Worm (Caenorhabditis elegans) whole organism, late embryonic: ENCODE results near the gene prx-3.

Experiments
- C38D4.7 ChIP-seq: fragments of 200-800 bp; sonication (Bioruptor generic); optimal IDR thresholded peaks from 2 replicates; lab custom pipeline; 2018; ENCODE audit warnings: mild to moderate bottlenecking, missing genetic modification characterization, moderate library complexity, missing compliant biosample characterization
- K02D7.2 ChIP-seq: sonication (generic microtip); optimal IDR thresholded peaks from 2 replicates; lab custom pipeline; 2017; ENCODE audit warnings: mild to moderate bottlenecking, missing genetic modification characterization, missing compliant biosample characterization
- Y22D7AL.16 ChIP-seq: sonication (generic microtip); optimal IDR thresholded peaks from 2 replicates; lab custom pipeline; 2016; ENCODE audit warnings: missing genetic modification characterization, missing compliant biosample characterization
- ahr-1 ChIP-seq: sonication (generic microtip); optimal IDR thresholded peaks from 2 replicates; lab custom pipeline; 2016; ENCODE audit warnings: missing genetic modification characterization, missing compliant biosample characterization
- ceh-18 ChIP-seq: sonication (generic microtip); optimal IDR thresholded peaks from 2 replicates; lab custom pipeline; 2016; ENCODE audit warnings: missing genetic modification characterization, missing compliant biosample characterization
- ceh-34 ChIP-seq: sonication (generic microtip); optimal IDR thresholded peaks from 2 replicates; lab custom pipeline; 2016; ENCODE audit warnings: mild to moderate bottlenecking, missing genetic modification characterization, missing compliant biosample characterization
- ceh-48 ChIP-seq: sonication (generic microtip); optimal IDR thresholded peaks from 2 replicates; lab custom pipeline; 2016; ENCODE audit warnings: missing genetic modification characterization, inconsistent platforms, missing compliant biosample characterization
- ceh-6 ChIP-seq: fragments of 200-800 bp; sonication (Bioruptor generic); optimal IDR thresholded peaks from 2 replicates; lab custom pipeline; 2018; ENCODE audit warnings: mild to moderate bottlenecking, missing genetic modification characterization, missing compliant biosample characterization
- dmd-4 ChIP-seq: sonication (generic microtip); optimal IDR thresholded peaks from 2 replicates; lab custom pipeline; 2016; ENCODE audit warnings: borderline replicate concordance, missing genetic modification characterization, missing compliant biosample characterization
- dve-1 ChIP-seq: sonication (generic microtip); optimal IDR thresholded peaks from 2 replicates; lab custom pipeline; 2017; ENCODE audit warnings: antibody characterized with exemption, mild to moderate bottlenecking, missing genetic modification characterization, missing compliant biosample characterization
- elt-2 ChIP-seq: sonication (generic microtip); optimal IDR thresholded peaks from 2 replicates; lab custom pipeline; 2016; ENCODE audit warnings: missing genetic modification reagents, missing genetic modification characterization, missing compliant biosample characterization
- fax-1 ChIP-seq: sonication (generic microtip); optimal IDR thresholded peaks from 2 replicates; lab custom pipeline; 2016; ENCODE audit warnings: missing genotype, missing genetic modification characterization, missing compliant biosample characterization
- fkh-10 ChIP-seq: fragments of 150-350 bp; optimal IDR thresholded peaks from 2 replicates; lab custom pipeline; 2014; ENCODE audit warnings: missing biosample characterization, missing genetic modification reagents, missing genetic modification characterization
- fkh-6 ChIP-seq: sonication (generic microtip); optimal IDR thresholded peaks from 2 replicates; lab custom pipeline; 2016; ENCODE audit warnings: missing genetic modification characterization, missing compliant biosample characterization
- gmeb-2 ChIP-seq: sonication (generic microtip); optimal IDR thresholded peaks from 2 replicates; lab custom pipeline; 2016; ENCODE audit warnings: missing genetic modification characterization, inconsistent platforms, missing compliant biosample characterization
- hlh-15 ChIP-seq: sonication (generic microtip); optimal IDR thresholded peaks from 2 replicates; lab custom pipeline; 2016; ENCODE audit warnings: missing genetic modification characterization, missing compliant biosample characterization
- hlh-30 ChIP-seq: sonication (generic microtip); optimal IDR thresholded peaks from 2 replicates; lab custom pipeline; 2017; ENCODE audit warnings: antibody characterized with exemption, missing genetic modification characterization, missing compliant biosample characterization; ENCODE audit not compliant: insufficient read depth
- nfya-1 ChIP-seq: sonication (generic microtip); optimal IDR thresholded peaks from 2 replicates; lab custom pipeline; 2017; ENCODE audit warnings: missing genetic modification characterization, mild to moderate bottlenecking, missing compliant biosample characterization, antibody characterized with exemption, moderate library complexity
- nhr-11 ChIP-seq: fragments of 150-350 bp; optimal IDR thresholded peaks from 2 replicates; lab custom pipeline; 2014; ENCODE audit warnings: missing biosample characterization, missing genetic modification characterization
- nhr-232 ChIP-seq: sonication (generic microtip); optimal IDR thresholded peaks from 2 replicates; lab custom pipeline; 2016; ENCODE audit warnings: missing genetic modification characterization, missing compliant biosample characterization
- npax-4 ChIP-seq: sonication (generic microtip); optimal IDR thresholded peaks from 2 replicates; lab custom pipeline; 2016; ENCODE audit warnings: missing genetic modification characterization, missing compliant biosample characterization
- pag-3 ChIP-seq: sonication (generic microtip); optimal IDR thresholded peaks from 2 replicates; lab custom pipeline; 2016; ENCODE audit warnings: missing compliant biosample characterization, missing genetic modification characterization, borderline replicate concordance
- pat-9 ChIP-seq: fragments of 200-800 bp; sonication (Bioruptor generic); optimal IDR thresholded peaks from 2 replicates; lab custom pipeline; 2018; ENCODE audit warnings: mild to moderate bottlenecking, missing genetic modification characterization, moderate library complexity, missing compliant biosample characterization
- pax-1 ChIP-seq: fragments of 150-350 bp; optimal IDR thresholded peaks from 2 replicates; lab custom pipeline; 2014; ENCODE audit warnings: missing biosample characterization, missing genetic modification characterization
- pha-2 ChIP-seq: sonication (generic microtip); optimal IDR thresholded peaks from 2 replicates; lab custom pipeline; 2017; ENCODE audit warnings: mild to moderate bottlenecking, missing genetic modification characterization, missing compliant biosample characterization
- pha-4 ChIP-seq: fragments of 150-350 bp; optimal IDR thresholded peaks from 2 replicates; lab custom pipeline; 2018; ENCODE audit warnings: missing biosample characterization, missing genetic modification reagents, missing genetic modification characterization
- ref-2 ChIP-seq: sonication (generic microtip); optimal IDR thresholded peaks from 2 replicates; lab custom pipeline; 2016; ENCODE audit warnings: missing genetic modification characterization, missing compliant biosample characterization
- sox-2 ChIP-seq: fragments of 200-800 bp; sonication (Bioruptor generic); IDR thresholded peaks from 2 replicates; pipeline ENCODE4 v1.3.6; 2022; ENCODE audit warnings: missing genetic modification reagents, missing genetic modification characterization, missing compliant biosample characterization
- sox-4 ChIP-seq: sonication (generic microtip); optimal IDR thresholded peaks from 2 replicates; lab custom pipeline; 2017; ENCODE audit warnings: mild to moderate bottlenecking, missing genetic modification characterization, inconsistent platforms, missing compliant biosample characterization
- unc-3 ChIP-seq, 2 experiments: fragments of 200-800 bp in 1 of 2; sonication (Bioruptor generic) in 1 of 2; sonication (generic microtip) in 1 of 2; conservative IDR thresholded peaks in 1 of 2; optimal IDR thresholded peaks in 1 of 2; 2 replicates each; pipeline versions ENCODE4 v1.3.6 to Lab custom; 2016 to 2022; ENCODE audit warnings: missing compliant biosample characterization in 2 of 2, missing genetic modification characterization in 2 of 2, missing genetic modification reagents in 1 of 2
- unc-42 ChIP-seq: sonication (generic microtip); optimal IDR thresholded peaks from 2 replicates; lab custom pipeline; 2016; ENCODE audit warnings: missing genotype, missing genetic modification characterization, missing compliant biosample characterization
- unc-55 ChIP-seq: sonication (generic microtip); optimal IDR thresholded peaks from 2 replicates; lab custom pipeline; 2017; ENCODE audit warnings: missing biosample characterization, missing genetic modification reagents, missing genetic modification characterization
- ztf-16 ChIP-seq: sonication (generic microtip); optimal IDR thresholded peaks from 2 replicates; lab custom pipeline; 2017; ENCODE audit warnings: missing genetic modification characterization, missing compliant biosample characterization

prx-3 gene

ce11 chrX:6112817-6113216, at the start of gene prx-3:
Gene prx-3 (minus strand): TSS chrX:6112917.
- TF ChIP-seq dve-1 (tag; lab: Kevin White, UChicago) (no peak), ceh-6 (GFP tag; lab: Kevin White, UChicago) (no peak), fkh-6 (no peak), gmeb-2 (tag; lab: Kevin White, UChicago) (no peak), Y22D7AL.16 (tag; lab: Kevin White, UChicago) (no peak), unc-3 (GFP tag; conservative IDR thresholded peaks at IDR 0.05; lab: Robert Waterston, UW) (no peak), unc-3 (tag; optimal IDR thresholded peaks at IDR 0.05; lab: Kevin White, UChicago) (no peak), ceh-34 (tag; lab: Kevin White, UChicago) (no peak), elt-2 (tag; lab: Kevin White, UChicago) (peak; percentile 4), unc-55 (GFP tag; lab: Kevin White, UChicago) (no peak)

- no peak for TF ChIP-seq sox-4 (tag; lab: Kevin White, UChicago)
- TF ChIP-seq pha-4 = no peak
- no peak for TF ChIP-seq hlh-30 (tag; lab: Kevin White, UChicago)
- TF ChIP-seq ceh-48 (tag; lab: Kevin White, UChicago) = no peak
- no peak for TF ChIP-seq C38D4.7
- no peak for TF ChIP-seq npax-4 (tag; lab: Kevin White, UChicago)
- TF ChIP-seq fkh-10 (GFP tag; lab: Kevin White, UChicago) = no peak
- TF ChIP-seq ztf-16 (tag; lab: Kevin White, UChicago) = no peak
Observed at ce11 chrX:6162037-6162436, 49.3 kb upstream of the prx-3 start.

- no peak for TF ChIP-seq pag-3 (tag; lab: Kevin White, UChicago)
- no peak for TF ChIP-seq ceh-34 (tag; lab: Kevin White, UChicago)
- no peak for TF ChIP-seq unc-42
- no peak for TF ChIP-seq ref-2 (tag; lab: Kevin White, UChicago)
- no peak for TF ChIP-seq ceh-48 (tag; lab: Kevin White, UChicago)
- no peak for TF ChIP-seq sox-4 (tag; lab: Kevin White, UChicago)
- TF ChIP-seq ceh-6 (GFP tag; lab: Kevin White, UChicago) = no peak
- no peak for TF ChIP-seq ahr-1 (tag; lab: Kevin White, UChicago)
- TF ChIP-seq gmeb-2 (tag; lab: Kevin White, UChicago) = no peak
- no peak for TF ChIP-seq unc-55 (GFP tag; lab: Kevin White, UChicago)
- no peak for TF ChIP-seq K02D7.2 (tag; lab: Kevin White, UChicago)
- TF ChIP-seq pax-1 (tag; lab: Kevin White, UChicago) = no peak
- no peak for TF ChIP-seq hlh-15 (tag; lab: Kevin White, UChicago)
- no peak for TF ChIP-seq fax-1 (tag; lab: Kevin White, UChicago)
- TF ChIP-seq dmd-4 = no peak
- TF ChIP-seq nhr-11 = no peak
- TF ChIP-seq pat-9 = no peak
- no peak for TF ChIP-seq pha-2 (tag; lab: Kevin White, UChicago)
- no peak for TF ChIP-seq ceh-18 (tag; lab: Kevin White, UChicago)
Observed at ce11 chrX:6160427-6160826, 47.7 kb upstream of the prx-3 start, which contains the start of gene odd-2. Gene odd-2 (minus strand): TSS chrX:6160527.

- no peak for TF ChIP-seq npax-4 (tag; lab: Kevin White, UChicago)
- no peak for TF ChIP-seq nfya-1 (tag; lab: Kevin White, UChicago)
- no peak for TF ChIP-seq nhr-232 (tag; lab: Kevin White, UChicago)
- TF ChIP-seq pha-4 = no peak
- no peak for TF ChIP-seq unc-3 (GFP tag; conservative IDR thresholded peaks at IDR 0.05; lab: Robert Waterston, UW)
- no peak for TF ChIP-seq unc-3 (tag; optimal IDR thresholded peaks at IDR 0.05; lab: Kevin White, UChicago)
- TF ChIP-seq, all 69 proteins: peak for 0
Observed at ce11 chrX:6159562-6159961, 46.8 kb upstream of the prx-3 start.

ce11 chrX:6157411-6157916, 44.7 kb upstream of the prx-3 start:
- TF ChIP-seq K02D7.2 (tag; lab: Kevin White, UChicago) (no peak), elt-2 (tag; lab: Kevin White, UChicago) (peak; percentile 50), sox-2 (GFP tag; lab: Robert Waterston, UW) (no peak), dmd-4 (no peak), unc-55 (GFP tag; lab: Kevin White, UChicago) (no peak)
